Fruit fly (Drosophila melanogaster) whole organism, embryonic: ENCODE measurements around the gene CG7332.
A peak's percentile ranks its signal among the peaks of the same experiment; 100 is the strongest.

ENCODE experiments used
- Blimp-1 ChIP-seq: fragments of 200-800 bp; sonication (Bioruptor generic); optimal IDR thresholded peaks from 3 replicates; lab custom pipeline; 2018; ENCODE audit warnings: missing biosample characterization, missing genetic modification characterization, mild to moderate bottlenecking, moderate library complexity, missing genetic modification reagents
- CG1024 ChIP-seq: fragments of 200-800 bp; sonication (Bioruptor generic); IDR thresholded peaks from 2 replicates; pipeline ENCODE4 v1.3.6; 2022; ENCODE audit warnings: missing biosample characterization, missing genetic modification characterization
- CG10654 ChIP-seq: fragments of 200-800 bp; sonication (Bioruptor generic); optimal IDR thresholded peaks from 2 replicates; lab custom pipeline; 2016; ENCODE audit warnings: missing biosample characterization, missing genetic modification characterization
- CG11696 ChIP-seq: fragments of 200-800 bp; sonication (Bioruptor generic); IDR thresholded peaks from 2 replicates; pipeline ENCODE4 v1.3.6; 2022; ENCODE audit warnings: missing biosample characterization, missing genetic modification characterization
- CG12071 ChIP-seq: fragments of 200-800 bp; sonication (Bioruptor generic); optimal IDR thresholded peaks from 3 replicates; lab custom pipeline; 2018; ENCODE audit warnings: missing biosample characterization, mild to moderate bottlenecking, missing genetic modification characterization
- CG12659 ChIP-seq: fragments of 200-800 bp; sonication (Bioruptor generic); optimal IDR thresholded peaks from 3 replicates; lab custom pipeline; 2017; ENCODE audit warnings: mild to moderate bottlenecking, missing biosample characterization, missing genetic modification reagents, missing genetic modification characterization
- CG13287 ChIP-seq: fragments of 200-800 bp; sonication (Bioruptor generic); IDR thresholded peaks from 2 replicates; pipeline ENCODE4 v1.3.6; 2022; ENCODE audit warnings: missing biosample characterization, missing genetic modification characterization; ENCODE audit not compliant: partially characterized antibody
- CG17186 ChIP-seq: fragments of 200-800 bp; sonication (Bioruptor generic); optimal IDR thresholded peaks from 3 replicates; lab custom pipeline; 2017; ENCODE audit warnings: missing biosample characterization, missing genetic modification reagents, missing genetic modification characterization
- CG17568 ChIP-seq: fragments of 200-800 bp; sonication (Bioruptor generic); optimal IDR thresholded peaks from 2 replicates; lab custom pipeline; 2018; ENCODE audit warnings: missing biosample characterization, mild to moderate bottlenecking, missing genetic modification characterization, moderate library complexity
- CG18011 ChIP-seq: fragments of 200-800 bp; sonication (Bioruptor generic); optimal IDR thresholded peaks from 2 replicates; lab custom pipeline; 2017; ENCODE audit warnings: missing biosample characterization, missing genetic modification characterization, mild to moderate bottlenecking, moderate library complexity, missing genotype
- CG30020 ChIP-seq: fragments of 200-800 bp; optimal IDR thresholded peaks from 2 replicates; lab custom pipeline; 2019; ENCODE audit warnings: missing biosample characterization, mild to moderate bottlenecking, missing genetic modification characterization, moderate library complexity
- CG3065 ChIP-seq: fragments of 200-800 bp; sonication (Bioruptor generic); optimal IDR thresholded peaks from 2 replicates; lab custom pipeline; 2016; ENCODE audit warnings: missing biosample characterization, missing genetic modification characterization
- CG3838 ChIP-seq: fragments of 200-800 bp; sonication (Bioruptor generic); optimal IDR thresholded peaks from 3 replicates; lab custom pipeline; 2016; ENCODE audit warnings: missing biosample characterization, missing genetic modification characterization
- CG43689 ChIP-seq: fragments of 200-800 bp; sonication (Bioruptor generic); IDR thresholded peaks from 2 replicates; pipeline ENCODE4 v1.3.6; 2022; ENCODE audit warnings: missing biosample characterization, missing genetic modification characterization
- CG4820 ChIP-seq: fragments of 200-800 bp; sonication (Bioruptor generic); optimal IDR thresholded peaks from 3 replicates; lab custom pipeline; 2016; ENCODE audit warnings: missing biosample characterization, missing genetic modification characterization
- CG5180 ChIP-seq: fragments of 200-800 bp; sonication (Bioruptor generic); optimal IDR thresholded peaks from 3 replicates; lab custom pipeline; 2017; ENCODE audit warnings: missing biosample characterization, missing genetic modification characterization, mild to moderate bottlenecking, moderate library complexity, missing genetic modification reagents
- CG6683 ChIP-seq: fragments of 200-800 bp; sonication (Bioruptor generic); optimal IDR thresholded peaks from 2 replicates; lab custom pipeline; 2017; ENCODE audit warnings: missing biosample characterization, mild to moderate bottlenecking, missing genetic modification characterization, missing genetic modification reagents
- CG7928 ChIP-seq: fragments of 200-800 bp; sonication (Bioruptor generic); optimal IDR thresholded peaks from 2 replicates; lab custom pipeline; 2017; ENCODE audit warnings: missing biosample characterization, mild to moderate bottlenecking, missing genetic modification characterization
- CG8478 ChIP-seq: fragments of >200 bp; optimal IDR thresholded peaks from 2 replicates; lab custom pipeline; 2018
- CG9609 ChIP-seq: fragments of 200-800 bp; sonication (Bioruptor generic); optimal IDR thresholded peaks from 3 replicates; lab custom pipeline; 2016; ENCODE audit warnings: missing biosample characterization, missing genetic modification characterization
- D19B ChIP-seq: fragments of 200-800 bp; sonication (Bioruptor generic); optimal IDR thresholded peaks from 2 replicates; lab custom pipeline; 2017; ENCODE audit warnings: missing biosample characterization, mild to moderate bottlenecking, missing genetic modification characterization
- Dbx ChIP-seq: fragments of 200-800 bp; sonication (Bioruptor generic); IDR thresholded peaks from 3 replicates; pipeline ENCODE4 v1.3.6; 2022; ENCODE audit warnings: missing biosample characterization, missing genetic modification characterization
- Deaf1 ChIP-seq: fragments of 200-800 bp; optimal IDR thresholded peaks from 3 replicates; lab custom pipeline; 2019; ENCODE audit warnings: missing biosample characterization, mild to moderate bottlenecking, missing genetic modification characterization, moderate library complexity
- Ets97D ChIP-seq: fragments of 200-800 bp; sonication (Bioruptor generic); optimal IDR thresholded peaks from 3 replicates; lab custom pipeline; 2016; ENCODE audit warnings: missing biosample characterization, missing genetic modification characterization
- Hey ChIP-seq: fragments of 200-800 bp; sonication (Bioruptor generic); optimal IDR thresholded peaks from 3 replicates; lab custom pipeline; 2018; ENCODE audit warnings: missing biosample characterization, mild to moderate bottlenecking, missing genetic modification characterization
- Hsf ChIP-seq: fragments of 200-800 bp; sonication (Bioruptor generic); optimal IDR thresholded peaks from 3 replicates; lab custom pipeline; 2016; ENCODE audit warnings: missing biosample characterization, missing genetic modification characterization
- Lhr ChIP-seq: fragments of 200-800 bp; sonication (Bioruptor generic); optimal IDR thresholded peaks from 3 replicates; lab custom pipeline; 2017; ENCODE audit warnings: mild to moderate bottlenecking, missing biosample characterization, missing genetic modification reagents, missing genetic modification characterization
- Pdp1 ChIP-seq, 2 experiments: fragments of 200-800 bp; sonication (Bioruptor generic); optimal IDR thresholded peaks; 3 replicates each; lab custom pipeline; 2016; ENCODE audit warnings: missing biosample characterization in 2 of 2, missing genetic modification characterization in 2 of 2, mild to moderate bottlenecking in 1 of 2, moderate library complexity in 1 of 2
- Poxn ChIP-seq: fragments of 200-800 bp; sonication (Bioruptor generic); IDR thresholded peaks from 2 replicates; pipeline ENCODE4 v1.3.6; 2022; ENCODE audit warnings: missing biosample characterization, missing genetic modification characterization
- Sry-δ ChIP-seq: fragments of 200-800 bp; sonication (Bioruptor generic); optimal IDR thresholded peaks from 2 replicates; lab custom pipeline; 2016; ENCODE audit warnings: missing biosample characterization, missing genetic modification characterization
- Xrp1 ChIP-seq: fragments of 200-800 bp; sonication (Bioruptor generic); IDR thresholded peaks from 2 replicates; pipeline ENCODE4 v1.3.6; 2022; ENCODE audit warnings: missing biosample characterization, missing genetic modification characterization
- ara ChIP-seq: fragments of 200-800 bp; sonication (Bioruptor generic); IDR thresholded peaks from 2 replicates; pipeline ENCODE4 v1.3.6; 2022; ENCODE audit warnings: missing biosample characterization, missing genetic modification characterization
- az2 ChIP-seq: fragments of 200-800 bp; sonication (Bioruptor generic); optimal IDR thresholded peaks from 3 replicates; lab custom pipeline; 2016; ENCODE audit warnings: missing biosample characterization, missing genetic modification characterization
- chif ChIP-seq, 2 experiments: fragments of 200-800 bp; sonication (Bioruptor generic); optimal IDR thresholded peaks; 3 replicates each; lab custom pipeline; 2016; ENCODE audit warnings: missing biosample characterization in 2 of 2, missing genetic modification characterization in 2 of 2
- ci ChIP-seq: fragments of 200-800 bp; sonication (Bioruptor generic); IDR thresholded peaks from 3 replicates; pipeline ENCODE4 v1.3.6; 2022; ENCODE audit warnings: missing biosample characterization, missing genetic modification characterization
- disco-r ChIP-seq: fragments of 200-800 bp; sonication (Bioruptor generic); optimal IDR thresholded peaks from 2 replicates; lab custom pipeline; 2016; ENCODE audit warnings: missing biosample characterization, missing genetic modification characterization
- dysf ChIP-seq: fragments of 200-800 bp; sonication (Bioruptor generic); IDR thresholded peaks from 3 replicates; pipeline ENCODE4 v1.3.6; 2022; ENCODE audit warnings: missing biosample characterization, missing genetic modification characterization
- fu2 ChIP-seq: fragments of 200-800 bp; sonication (Bioruptor generic); optimal IDR thresholded peaks from 2 replicates; lab custom pipeline; 2016; ENCODE audit warnings: missing biosample characterization, missing genetic modification characterization
- nerfin-1 ChIP-seq: fragments of 200-800 bp; sonication (Bioruptor generic); optimal IDR thresholded peaks from 3 replicates; lab custom pipeline; 2019; ENCODE audit warnings: missing biosample characterization, mild to moderate bottlenecking, missing genetic modification characterization, moderate library complexity
- nmo ChIP-seq: fragments of 200-800 bp; sonication (Bioruptor generic); optimal IDR thresholded peaks from 2 replicates; lab custom pipeline; 2018; ENCODE audit warnings: missing biosample characterization, mild to moderate bottlenecking, missing genetic modification characterization, moderate library complexity
- onecut ChIP-seq: fragments of 200-800 bp; sonication (Bioruptor generic); IDR thresholded peaks from 2 replicates; pipeline ENCODE4 v1.3.6; 2022; ENCODE audit warnings: missing biosample characterization, missing genetic modification characterization
- otp ChIP-seq: fragments of 200-800 bp; sonication (Bioruptor generic); IDR thresholded peaks from 3 replicates; pipeline ENCODE4, ENCODE4 v1.3.6; 2022; ENCODE audit warnings: missing biosample characterization, missing genetic modification characterization
- repo ChIP-seq: fragments of 200-800 bp; sonication (Bioruptor generic); optimal IDR thresholded peaks from 2 replicates; lab custom pipeline; 2016; ENCODE audit warnings: missing biosample characterization, missing genetic modification characterization
- rib ChIP-seq: fragments of 200-800 bp; sonication (Bioruptor generic); IDR thresholded peaks from 2 replicates; pipeline ENCODE4 v1.3.6; 2022; ENCODE audit warnings: missing biosample characterization, missing genetic modification characterization
- ro ChIP-seq: fragments of 200-800 bp; sonication (Bioruptor generic); IDR thresholded peaks from 2 replicates; pipeline ENCODE4 v1.3.6; 2022; ENCODE audit warnings: missing biosample characterization, missing genetic modification characterization
- sd ChIP-seq: fragments of 200-800 bp; sonication (Bioruptor generic); optimal IDR thresholded peaks from 3 replicates; lab custom pipeline; 2018; ENCODE audit warnings: missing biosample characterization, mild to moderate bottlenecking, missing genetic modification characterization, moderate library complexity
- sens ChIP-seq: fragments of 200-800 bp; sonication (Bioruptor generic); peaks from one replicate; lab custom pipeline; 2016; ENCODE audit warnings: missing biosample characterization, missing genetic modification characterization
- shn ChIP-seq: fragments of 200-800 bp; sonication (Bioruptor generic); optimal IDR thresholded peaks from 3 replicates; lab custom pipeline; 2016; ENCODE audit warnings: missing biosample characterization, missing genetic modification characterization
- sqz ChIP-seq: fragments of 200-800 bp; sonication (Bioruptor generic); optimal IDR thresholded peaks from 3 replicates; lab custom pipeline; 2018; ENCODE audit warnings: missing biosample characterization, mild to moderate bottlenecking, missing genetic modification characterization
- usp ChIP-seq: fragments of >200 bp; optimal IDR thresholded peaks from 2 replicates; lab custom pipeline; 2017; ENCODE audit warnings: missing biosample characterization, missing genetic modification characterization

CG7332 gene

DNA sequence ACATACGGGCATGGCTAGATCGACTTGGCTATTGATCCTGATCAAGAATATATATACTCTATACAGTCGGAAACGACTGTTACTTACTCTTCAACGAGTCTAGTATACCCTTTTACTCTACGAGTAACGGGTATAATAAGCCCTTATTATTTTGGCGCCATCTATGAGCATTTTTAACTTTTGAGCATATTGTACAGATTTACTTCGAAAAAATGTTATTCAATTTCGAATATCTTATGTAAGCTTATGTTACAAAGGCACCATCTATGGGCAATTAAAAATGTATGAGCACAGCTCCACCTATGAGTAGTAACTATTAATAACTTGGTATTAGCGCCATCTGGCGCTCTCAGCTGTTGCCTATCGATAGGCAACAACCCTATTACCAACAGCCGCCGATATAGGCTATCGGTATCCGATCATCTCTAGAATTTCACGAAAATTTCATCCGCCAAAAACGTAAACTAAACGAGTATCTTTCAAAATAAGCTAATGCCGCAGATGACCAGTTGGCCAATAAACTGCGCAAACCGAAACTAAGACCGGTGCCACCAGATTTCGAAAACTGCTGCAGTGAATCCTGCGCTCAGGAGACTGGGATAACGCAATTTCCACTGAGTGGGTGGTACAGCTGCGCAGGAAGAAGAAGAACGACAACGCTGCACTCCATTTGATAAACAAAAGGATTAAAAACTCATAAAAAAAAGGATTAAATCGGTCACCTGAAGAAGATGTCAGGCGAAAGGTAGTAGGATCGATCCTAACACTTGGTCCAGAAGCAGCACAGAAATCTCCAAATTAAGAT is 40.9 kb upstream of the CG7332 start, which contains the start of gene htk (continued):
- TF ChIP-seq ara (GFP tag; lab: Robert Waterston, UW) (0 out of 2 replicates have a peak, but pooled peaks have one; percentile 31), CG43689 (GFP tag; lab: Robert Waterston, UW) (no peak), CG4820 (GFP tag; lab: Kevin White, UChicago) (peak; percentile 62), CG5180 (GFP tag; lab: Kevin White, UChicago) (no peak), Pdp1 (GFP tag; optimal IDR thresholded peaks at IDR 0.05; lab: Kevin White, UChicago) (peak; percentile 71 to 100), CG8478 (lab: Kevin White, UChicago) (no peak), CG10654 (peak; percentile 65), Lhr (GFP tag; lab: Kevin White, UChicago) (peak; percentile 87), fu2 (peak; percentile 61), CG17568 (GFP tag; lab: Kevin White, UChicago) (no peak), onecut (GFP tag; lab: Robert Waterston, UW) (peak; percentile 71), CG3838 (GFP tag; lab: Kevin White, UChicago) (no peak), CG3065 (GFP tag; lab: Kevin White, UChicago) (peak; percentile 60), CG12659 (GFP tag; lab: Kevin White, UChicago) (peak; percentile 80), sd (tag; lab: Kevin White, UChicago) (peak; percentile 39), Xrp1 (GFP tag; lab: Robert Waterston, UW) (peak; percentile 64), Hsf (GFP tag; lab: Kevin White, UChicago) (peak; percentile 79), CG17186 (peak; percentile 64), Hey (tag; lab: Kevin White, UChicago) (no peak), Poxn (GFP tag; lab: Robert Waterston, UW) (no peak), Dbx (GFP tag; lab: Robert Waterston, UW) (peak; percentile 86; the same call in 2 of the 3 replicates), chif (GFP tag; optimal IDR thresholded peaks at IDR 0.05; lab: Kevin White, UChicago) (peak; percentile 57 to 79), dysf (GFP tag; lab: Robert Waterston, UW) (peak; percentile 76), Blimp-1 (GFP tag; lab: Kevin White, UChicago) (peak; percentile 28), CG11696 (GFP tag; lab: Robert Waterston, UW) (0 out of 2 replicates have a peak, but pooled peaks have one; percentile 30), CG1024 (GFP tag; lab: Robert Waterston, UW) (peak; percentile 50; the same call in 1 of the 2 replicates), CG12071 (GFP tag; lab: Kevin White, UChicago) (peak; percentile 29), disco-r (GFP tag; lab: Kevin White, UChicago) (peak; percentile 18), D19B (GFP tag; lab: Kevin White, UChicago) (no peak), Ets97D (GFP tag; lab: Kevin White, UChicago) (peak; percentile 81), ro (no peak), Deaf1 (peak; percentile 59), sens (peak; percentile 81), usp (GFP tag; lab: Kevin White, UChicago) (no peak), ci (GFP tag; lab: Robert Waterston, UW) (peak; percentile 90), rib (GFP tag; lab: Robert Waterston, UW) (no peak), CG6683 (GFP tag; lab: Kevin White, UChicago) (no peak), nerfin-1 (peak; percentile 2), sqz (GFP tag; lab: Kevin White, UChicago) (no peak), CG13287 (GFP tag; lab: Robert Waterston, UW) (peak; percentile 89), Sry-δ (GFP tag; lab: Kevin White, UChicago) (peak; percentile 99), shn (GFP tag; lab: Kevin White, UChicago) (peak; percentile 77), otp (GFP tag; lab: Robert Waterston, UW) (peak; percentile 68; the same call in 2 of the 3 replicates), repo (GFP tag; lab: Kevin White, UChicago) (peak; percentile 36), CG9609 (GFP tag; lab: Kevin White, UChicago) (peak; percentile 67), nmo (GFP tag; lab: Kevin White, UChicago) (peak; percentile 69), CG30020 (no peak), CG18011 (peak; percentile 3), az2 (GFP tag; lab: Kevin White, UChicago) (peak; percentile 76), CG7928 (peak; percentile 38)
